Fruit fly (Drosophila melanogaster) S2 (cell line): Measurements from ENCODE around the gene CG14795.

Experiments used
- CG8478 ChIP-seq: fragments of >200 bp; optimal IDR thresholded peaks from 2 replicates; lab custom pipeline; 2018
- CTCF ChIP-seq, 2 experiments: fragments of >200 bp; optimal IDR thresholded peaks; 2 replicates each; lab custom pipeline; 2018

- TF ChIP-seq CTCF (optimal IDR thresholded peaks at IDR 0.05; lab: Kevin White, UChicago) (no peak), CG8478 (lab: Kevin White, UChicago) (no peak)
These were observed 42.9 kb downstream of the CG14795 start, which contains the start of gene CG32808 for dm6 chrX:1469717-1470116.
